Fruit fly (Drosophila melanogaster) whole organism, prepupa: ENCODE results near the gene CG9701.

ENCODE experiments used
- CG11294 ChIP-seq: fragments of 200-800 bp; sonication (Bioruptor generic); IDR thresholded peaks from 2 replicates; pipeline ENCODE4 v1.3.6; 2022; ENCODE audit warnings: missing biosample characterization, missing genetic modification characterization
- CG1621 ChIP-seq: fragments of 200-800 bp; sonication (Bioruptor generic); optimal IDR thresholded peaks from 3 replicates; lab custom pipeline; 2018; ENCODE audit warnings: missing biosample characterization, mild to moderate bottlenecking, missing genetic modification characterization
- CG8632 ChIP-seq: fragments of 200-800 bp; sonication (Bioruptor generic); optimal IDR thresholded peaks from 3 replicates; lab custom pipeline; 2016; ENCODE audit warnings: missing biosample characterization, missing genetic modification characterization
- pdm3 ChIP-seq: fragments of 200-800 bp; sonication (Bioruptor generic); optimal IDR thresholded peaks from 3 replicates; lab custom pipeline; 2016; ENCODE audit warnings: missing biosample characterization, missing genetic modification characterization

- TF ChIP-seq CG11294 (GFP tag; lab: Robert Waterston, UW) (no peak), CG1621 (no peak), pdm3 (GFP tag; lab: Kevin White, UChicago) (no peak), CG8632 (GFP tag; lab: Kevin White, UChicago) (no peak)
Observed at dm6 chr3L:16786728-16787127, 53.4 kb downstream of the CG9701 start, which contains the start of gene eIF3e.
